Worm (Caenorhabditis elegans): Measurements from ENCODE around the gene hnd-1.
A peak's percentile ranks its signal among the peaks of the same experiment; 100 is the strongest.

Gene hnd-1

DNA sequence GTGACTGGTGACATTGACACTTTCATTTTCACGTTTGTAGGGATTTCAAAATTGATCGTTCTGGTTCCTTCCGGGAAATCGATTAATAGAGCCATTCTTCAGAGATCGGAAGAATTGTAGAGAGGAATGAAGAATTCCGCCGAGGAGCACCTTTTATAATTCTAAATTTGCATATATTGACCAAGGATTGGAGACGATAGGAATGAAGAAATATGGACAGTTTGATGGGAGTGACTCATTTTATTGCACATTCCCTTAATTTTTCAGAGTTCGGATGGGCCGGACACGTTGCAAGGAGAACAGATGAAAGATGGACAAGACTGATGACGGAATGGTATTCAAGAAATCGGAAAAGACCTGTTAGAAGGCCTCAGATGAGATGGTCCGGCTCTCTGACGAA, 15.9 kb downstream of the hnd-1 start, which contains the start of gene C44C10.15:
TSS of gene C44C10.15 (minus strand) at position 101 of the 400 bp plus-strand sequence.
- TF ChIP-seq ceh-82 (tag; optimal IDR thresholded peaks at IDR 0.05), result no peak
- TF ChIP-seq lin-39 (tag; optimal IDR thresholded peaks at IDR 0.05), result no peak
- TF ChIP-seq ZK546.5 (tag; optimal IDR thresholded peaks at IDR 0.05), result no peak
- TF ChIP-seq nhr-10 (tag; optimal IDR thresholded peaks at IDR 0.05), result no peak
- no peak for TF ChIP-seq mdl-1 (tag; optimal IDR thresholded peaks at IDR 0.05)

DNA sequence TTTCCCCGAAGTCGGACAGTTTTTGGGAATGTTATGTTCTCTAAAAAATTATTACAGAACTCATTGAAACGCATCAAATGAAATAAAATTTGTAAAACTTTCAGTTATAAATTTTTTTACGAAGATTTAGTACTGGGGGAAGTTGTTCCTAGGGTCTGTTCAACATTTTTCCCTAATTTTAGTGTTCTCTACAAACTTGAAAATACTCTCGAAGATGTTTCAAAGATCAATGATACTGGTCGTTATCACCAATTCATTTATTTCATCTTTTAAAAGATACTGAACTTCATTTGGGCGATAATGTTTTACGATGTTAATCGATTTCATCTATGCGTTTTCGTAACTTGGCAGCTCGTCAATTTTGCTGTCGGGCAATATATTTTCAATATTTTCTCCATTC, 17.9 kb downstream of the hnd-1 start, which contains the start of gene C44C10.3:
TSS of gene C44C10.3 (plus strand) at position 301 of the 400 bp plus-strand sequence.
- TF ChIP-seq gmeb-1 (tag; optimal IDR thresholded peaks at IDR 0.05) (no peak), nhr-77 (tag; optimal IDR thresholded peaks at IDR 0.05) (no peak), alr-1 (tag; optimal IDR thresholded peaks at IDR 0.05) (no peak), R02D3.7 (tag; optimal IDR thresholded peaks at IDR 0.05) (no peak), ztf-11 (tag; optimal IDR thresholded peaks at IDR 0.05) (no peak), fos-1 (tag; optimal IDR thresholded peaks at IDR 0.05) (no peak), aly-2 (tag; optimal IDR thresholded peaks at IDR 0.05) (no peak), snpc-4 (tag; optimal IDR thresholded peaks at IDR 0.05) (no peak), nhr-6 (tag; optimal IDR thresholded peaks at IDR 0.05) (no peak), nhr-25 (tag; optimal IDR thresholded peaks at IDR 0.05) (no peak), peb-1 (tag; optimal IDR thresholded peaks at IDR 0.05) (no peak), dmd-4 (tag; optimal IDR thresholded peaks at IDR 0.05) (no peak), C34F6.9 (tag; optimal IDR thresholded peaks at IDR 0.05) (no peak), ztf-1 (GFP tag; conservative IDR thresholded peaks at IDR 0.05) (no peak), zag-1 (tag; optimal IDR thresholded peaks at IDR 0.05) (no peak), mdl-1 (tag; optimal IDR thresholded peaks at IDR 0.05) (no peak), lsy-2 (tag; optimal IDR thresholded peaks at IDR 0.05) (no peak), lin-13 (GFP tag; optimal IDR thresholded peaks at IDR 0.05) (no peak), mab-5 (tag; optimal IDR thresholded peaks at IDR 0.05) (no peak), sem-4 (tag; optimal IDR thresholded peaks at IDR 0.05) (no peak)

DNA sequence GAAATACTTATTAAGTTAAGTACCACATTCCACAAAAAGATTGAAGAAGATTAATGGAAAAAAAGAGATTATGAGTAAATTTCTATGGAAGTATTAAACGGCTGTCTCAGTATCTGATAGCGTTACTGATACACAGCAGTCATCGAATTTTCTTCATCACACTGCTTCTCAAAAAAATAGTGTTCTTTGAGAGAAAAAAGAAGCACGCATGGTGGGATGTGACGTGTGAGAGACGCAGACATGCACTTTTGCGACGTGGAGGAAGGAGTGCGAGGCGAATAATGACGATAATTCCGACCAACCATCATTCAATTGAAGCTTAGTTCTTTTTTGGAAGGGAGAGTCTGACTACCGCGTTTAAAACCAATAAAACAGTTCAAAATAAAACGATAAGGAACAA, 25.9 kb downstream of the hnd-1 start, which contains the start of gene C44C10.11:
TSS of gene C44C10.11 (minus strand) at position 115 of the 400 bp plus-strand sequence.
- TF ChIP-seq ZK546.5 (tag; optimal IDR thresholded peaks at IDR 0.05) (no peak), nhr-11 (tag; optimal IDR thresholded peaks at IDR 0.05) (no peak), ztf-4 (tag; optimal IDR thresholded peaks at IDR 0.05) (no peak), ceh-82 (tag; optimal IDR thresholded peaks at IDR 0.05) (no peak), alr-1 (tag; optimal IDR thresholded peaks at IDR 0.05) (no peak), zag-1 (tag; optimal IDR thresholded peaks at IDR 0.05) (peak; percentile 5), lin-39 (tag; optimal IDR thresholded peaks at IDR 0.05) (no peak), elt-1 (tag; optimal IDR thresholded peaks at IDR 0.05) (no peak), sem-4 (tag; optimal IDR thresholded peaks at IDR 0.05) (no peak), egl-27 (tag; optimal IDR thresholded peaks at IDR 0.05) (peak; percentile 19), lin-13 (GFP tag; optimal IDR thresholded peaks at IDR 0.05) (peak; percentile 5), nhr-129 (tag; optimal IDR thresholded peaks at IDR 0.05) (no peak), mdl-1 (tag; optimal IDR thresholded peaks at IDR 0.05) (peak in 1 of 2 experiments; percentile 63), nhr-6 (tag; optimal IDR thresholded peaks at IDR 0.05) (no peak), nhr-23 (tag; optimal IDR thresholded peaks at IDR 0.05) (no peak), skn-1 (tag; optimal IDR thresholded peaks at IDR 0.05) (no peak), Y55F3AM.14 (GFP tag; optimal IDR thresholded peaks at IDR 0.05) (no peak), ztf-1 (GFP tag; conservative IDR thresholded peaks at IDR 0.05) (no peak), snpc-4 (tag; optimal IDR thresholded peaks at IDR 0.05) (no peak), unc-55 (GFP tag; optimal IDR thresholded peaks at IDR 0.05) (peak; percentile 57), R02D3.7 (tag; optimal IDR thresholded peaks at IDR 0.05) (no peak), blmp-1 (tag; optimal IDR thresholded peaks at IDR 0.05; ENCODE audit: insufficient read depth) (no peak), sma-9 (GFP tag; optimal IDR thresholded peaks at IDR 0.05) (peak; percentile 53), sma-9 (tag; optimal IDR thresholded peaks at IDR 0.05) (no peak), nhr-21 (tag; optimal IDR thresholded peaks at IDR 0.05) (peak; percentile 60), gmeb-1 (tag; optimal IDR thresholded peaks at IDR 0.05) (no peak), ztf-11 (tag; optimal IDR thresholded peaks at IDR 0.05) (no peak), crh-2 (tag; optimal IDR thresholded peaks at IDR 0.05) (peak; percentile 86), dmd-4 (tag; optimal IDR thresholded peaks at IDR 0.05) (no peak), mab-5 (tag; optimal IDR thresholded peaks at IDR 0.05) (no peak), lin-11 (tag; optimal IDR thresholded peaks at IDR 0.05) (no peak), C34F6.9 (tag; optimal IDR thresholded peaks at IDR 0.05) (peak; percentile 14), F13H6.1 (tag; optimal IDR thresholded peaks at IDR 0.05) (peak; percentile 17), nhr-10 (tag; optimal IDR thresholded peaks at IDR 0.05) (no peak), ama-1 (optimal IDR thresholded peaks at IDR 0.05) (no peak), sma-3 (GFP tag; optimal IDR thresholded peaks at IDR 0.05) (no peak), aly-2 (tag; optimal IDR thresholded peaks at IDR 0.05) (no peak), elt-3 (tag; optimal IDR thresholded peaks at IDR 0.05) (no peak), ceh-16 (tag; optimal IDR thresholded peaks at IDR 0.05) (no peak), unc-62 (GFP tag; optimal IDR thresholded peaks at IDR 0.05) (no peak), mbf-1 (tag; optimal IDR thresholded peaks at IDR 0.05) (no peak), fos-1 (tag; optimal IDR thresholded peaks at IDR 0.05) (peak; percentile 89), nhr-12 (tag; optimal IDR thresholded peaks at IDR 0.05) (no peak), unc-39 (tag; optimal IDR thresholded peaks at IDR 0.05) (no peak), nhr-25 (tag; optimal IDR thresholded peaks at IDR 0.05) (no peak), lsy-2 (tag; optimal IDR thresholded peaks at IDR 0.05) (no peak), nhr-77 (tag; optimal IDR thresholded peaks at IDR 0.05) (no peak)
